Worm (Caenorhabditis elegans) whole organism, L1 larva: ENCODE measurements around the gene F46G11.6.

Experiments
- lin-15B ChIP-seq: fragments of 150-350 bp; sonication (generic microtip); optimal IDR thresholded peaks from 3 replicates; lab custom pipeline; 2014; ENCODE audit warnings: missing biosample characterization, missing genetic modification characterization
- nhr-77 ChIP-seq: fragments of 150-350 bp; optimal IDR thresholded peaks from 2 replicates; lab custom pipeline; 2014; ENCODE audit warnings: missing biosample characterization, missing genetic modification characterization

DNA sequence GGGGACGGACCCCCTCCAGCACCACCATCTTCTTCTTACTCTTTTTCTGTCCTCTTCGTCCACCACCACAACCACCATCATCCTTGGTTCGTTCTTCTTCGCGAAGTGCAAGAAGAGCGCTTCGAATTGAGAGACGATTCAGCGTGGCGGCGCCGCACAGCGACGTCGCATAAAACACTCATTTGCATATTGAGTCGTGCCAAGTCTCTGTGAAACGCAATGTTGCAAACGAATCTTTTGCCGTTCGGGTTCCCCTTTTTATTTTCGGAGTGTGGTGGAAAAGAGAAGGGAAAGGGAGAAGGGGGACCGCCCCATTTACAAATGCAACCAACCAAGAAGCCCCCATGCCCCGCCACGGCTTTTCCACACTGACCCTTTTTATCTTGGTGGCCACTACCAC is 30.1 kb downstream of the F46G11.6 start:
- TF ChIP-seq nhr-77: no peak
- TF ChIP-seq lin-15B: no peak
